Worm (Caenorhabditis elegans): ENCODE data around the gene F31D4.5.

- TF ChIP-seq elt-3 (tag; optimal IDR thresholded peaks at IDR 0.05) (no peak), blmp-1 (tag; optimal IDR thresholded peaks at IDR 0.05) (no peak), nhr-237 (tag; optimal IDR thresholded peaks at IDR 0.05) (no peak), nhr-2 (tag; optimal IDR thresholded peaks at IDR 0.05) (no peak), ces-1 (GFP tag; optimal IDR thresholded peaks at IDR 0.05) (no peak), elt-1 (tag; optimal IDR thresholded peaks at IDR 0.05; ENCODE audit: borderline replicate concordance, insufficient read depth) (no peak), pha-4 (tag; optimal IDR thresholded peaks at IDR 0.05) (no peak), ceh-39 (tag; optimal IDR thresholded peaks at IDR 0.05) (no peak), nhr-28 (tag; optimal IDR thresholded peaks at IDR 0.05) (no peak), sem-2 (GFP tag; optimal IDR thresholded peaks at IDR 0.05) (no peak), unc-62 (GFP tag; optimal IDR thresholded peaks at IDR 0.05) (no peak), lsy-2 (tag; optimal IDR thresholded peaks at IDR 0.05) (no peak), nhr-76 (tag; optimal IDR thresholded peaks at IDR 0.05) (no peak)
Observed at ce11 chrV:20891871-20892270, 38.0 kb downstream of the F31D4.5 start.
